Fruit fly (Drosophila melanogaster): Measurements from ENCODE around the gene CG10479.

Gene CG10479

DNA sequence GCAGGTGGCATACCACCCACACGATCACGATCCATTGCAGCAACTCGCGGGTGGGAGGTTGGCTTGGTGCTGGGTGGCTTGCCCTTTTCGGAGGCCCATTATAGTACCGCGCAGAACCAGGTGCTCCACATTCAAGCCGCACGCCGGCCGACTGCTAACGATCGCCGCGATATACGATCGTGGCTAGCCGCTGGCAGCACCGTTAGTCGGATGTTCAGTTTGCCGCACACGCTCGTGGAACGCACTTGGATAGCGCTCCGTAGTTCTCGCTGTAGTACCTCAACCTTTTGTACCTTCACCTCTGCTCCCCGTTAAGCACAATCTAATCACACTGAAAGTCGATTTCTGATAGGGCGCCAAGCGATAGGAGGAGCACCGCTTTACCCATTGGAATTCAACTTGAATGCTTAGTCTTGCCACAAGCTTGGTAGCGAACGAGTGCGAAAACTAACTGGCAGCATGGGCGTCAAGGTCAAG lies 52.1 kb downstream of the CG10479 start, which contains the start of gene CG33523 (continued):
- TF ChIP-seq CG17829 (tag; optimal IDR thresholded peaks at IDR 0.05) = no peak
- TF ChIP-seq Hr78 (GFP tag; optimal IDR thresholded peaks at IDR 0.05) = peak in 1 of 2 experiments; percentile 100
- TF ChIP-seq sisA (GFP tag; IDR thresholded peaks at IDR 0.05) = no peak
- TF ChIP-seq mld (GFP tag; IDR thresholded peaks at IDR 0.05; ENCODE audit: partially characterized antibody) = no peak
- no peak for TF ChIP-seq CG6654 (GFP tag; optimal IDR thresholded peaks at IDR 0.05)
- no peak for TF ChIP-seq dati (GFP tag; IDR thresholded peaks at IDR 0.05)
- no peak for TF ChIP-seq Dad (GFP tag; optimal IDR thresholded peaks at IDR 0.05)
- TF ChIP-seq sd (tag; optimal IDR thresholded peaks at IDR 0.05) = peak; percentile 68
- TF ChIP-seq CG14965 (GFP tag; optimal IDR thresholded peaks at IDR 0.05; ENCODE audit: borderline replicate concordance) = no peak
- no peak for TF ChIP-seq fu2 (GFP tag; optimal IDR thresholded peaks at IDR 0.05)
- no peak for TF ChIP-seq NFAT (GFP tag; IDR thresholded peaks at IDR 0.05)
- TF ChIP-seq GATAe (GFP tag; conservative IDR thresholded peaks at IDR 0.05) = peak; percentile 94
- TF ChIP-seq CG8944 (GFP tag; optimal IDR thresholded peaks at IDR 0.05) = no peak
- no peak for TF ChIP-seq Ets97D (GFP tag; optimal IDR thresholded peaks at IDR 0.05)
- no peak for TF ChIP-seq sna (GFP tag; IDR thresholded peaks at IDR 0.05; ENCODE audit: partially characterized antibody)
- TF ChIP-seq Sry-δ (GFP tag; optimal IDR thresholded peaks at IDR 0.05) = no peak
- no peak for TF ChIP-seq CG10565 (GFP tag; optimal IDR thresholded peaks at IDR 0.05)
- no peak for TF ChIP-seq CG6791 (GFP tag; IDR thresholded peaks at IDR 0.05; ENCODE audit: partially characterized antibody)
- TF ChIP-seq ci (GFP tag; IDR thresholded peaks at IDR 0.05) = peak; percentile 84
- peak; percentile 23 for TF ChIP-seq CG15514 (GFP tag; optimal IDR thresholded peaks at IDR 0.05)
- TF ChIP-seq lilli (GFP tag; optimal IDR thresholded peaks at IDR 0.05) = no peak
- peak; percentile 16; the same call in 1 of the 2 replicates for TF ChIP-seq amos (GFP tag; IDR thresholded peaks at IDR 0.05; ENCODE audit: partially characterized antibody)
- TF ChIP-seq Oli (tag; optimal IDR thresholded peaks at IDR 0.05) = no peak
- TF ChIP-seq vvl (GFP tag; IDR thresholded peaks at IDR 0.05) = peak; percentile 54; the same call in 1 of the 2 replicates
- no peak for TF ChIP-seq CG2129 (GFP tag; IDR thresholded peaks at IDR 0.05; ENCODE audit: partially characterized antibody)
- peak; percentile 9 for TF ChIP-seq CG12769 (tag; optimal IDR thresholded peaks at IDR 0.05)
- no peak for TF ChIP-seq CG12942 (GFP tag; optimal IDR thresholded peaks at IDR 0.05)
- no peak for TF ChIP-seq wor (GFP tag; IDR thresholded peaks at IDR 0.05)
- no peak for TF ChIP-seq CG4730 (GFP tag; IDR thresholded peaks at IDR 0.05)
- no peak for TF ChIP-seq CG11398 (GFP tag; optimal IDR thresholded peaks at IDR 0.05)
- TF ChIP-seq vfl (GFP tag; optimal IDR thresholded peaks at IDR 0.05) = no peak
- TF ChIP-seq sr (GFP tag; IDR thresholded peaks at IDR 0.05) = 0 out of 3 replicates have a peak, but pooled peaks have one; percentile 2
- no peak for TF ChIP-seq toy (GFP tag; IDR thresholded peaks at IDR 0.05)
- no peak for TF ChIP-seq aop (GFP tag; IDR thresholded peaks at IDR 0.05)
- no peak for TF ChIP-seq peb (GFP tag; IDR thresholded peaks at IDR 0.05)
- TF ChIP-seq D19A (tag; optimal IDR thresholded peaks at IDR 0.05) = no peak
- TF ChIP-seq CG7928 (GFP tag; optimal IDR thresholded peaks at IDR 0.05) = no peak
- no peak for TF ChIP-seq CG7987 (GFP tag; optimal IDR thresholded peaks at IDR 0.05)
- no peak for TF ChIP-seq CG15269 (tag; optimal IDR thresholded peaks at IDR 0.05)
- TF ChIP-seq wek (GFP tag; optimal IDR thresholded peaks at IDR 0.05) = no peak
- TF ChIP-seq Mad (GFP tag; optimal IDR thresholded peaks at IDR 0.05) = no peak
- TF ChIP-seq E2f2 (GFP tag; IDR thresholded peaks at IDR 0.05) = no peak
- TF ChIP-seq slp2 (GFP tag; optimal IDR thresholded peaks at IDR 0.05) = no peak
- no peak for TF ChIP-seq CG18764 (GFP tag; optimal IDR thresholded peaks at IDR 0.05)
- TF ChIP-seq Xbp1 (GFP tag; optimal IDR thresholded peaks at IDR 0.05) = no peak
- TF ChIP-seq Doc2 (GFP tag; IDR thresholded peaks at IDR 0.05) = no peak
- no peak for TF ChIP-seq br (optimal IDR thresholded peaks at IDR 0.05)
- no peak for TF ChIP-seq Eip74EF (GFP tag; optimal IDR thresholded peaks at IDR 0.05)
- peak; percentile 19 for TF ChIP-seq Blimp-1 (GFP tag; optimal IDR thresholded peaks at IDR 0.05)
- no peak for TF ChIP-seq slou (GFP tag; optimal IDR thresholded peaks at IDR 0.05)
- no peak for TF ChIP-seq CG9727 (GFP tag; optimal IDR thresholded peaks at IDR 0.05)

Data from whole organism, embryonic.